Worm (Caenorhabditis elegans) whole organism, L2 larva: ENCODE measurements around the gene symk-1.

Experiments
- R02D3.7 ChIP-seq: fragments of 150-350 bp; optimal IDR thresholded peaks from 2 replicates; lab custom pipeline; 2014; ENCODE audit warnings: missing biosample characterization, missing genetic modification characterization
- ZK546.5 ChIP-seq: sonication (generic microtip); optimal IDR thresholded peaks from 2 replicates; lab custom pipeline; 2017; ENCODE audit warnings: missing biosample characterization, missing genetic modification characterization
- ceh-82 ChIP-seq: fragments of 150-350 bp; optimal IDR thresholded peaks from 2 replicates; lab custom pipeline; 2014; ENCODE audit warnings: missing biosample characterization, missing genetic modification characterization
- elt-3 ChIP-seq: sonication (generic microtip); optimal IDR thresholded peaks from 2 replicates; lab custom pipeline; 2017; ENCODE audit warnings: missing biosample characterization, missing genetic modification characterization
- fos-1 ChIP-seq: fragments of 150-350 bp; optimal IDR thresholded peaks from 2 replicates; lab custom pipeline; 2014; ENCODE audit warnings: missing biosample characterization, missing genetic modification characterization
- lin-11 ChIP-seq: fragments of 150-350 bp; sonication (generic microtip); optimal IDR thresholded peaks from 2 replicates; lab custom pipeline; 2014; ENCODE audit warnings: missing biosample characterization, missing genetic modification characterization, inconsistent platforms, mixed read lengths
- nhr-11 ChIP-seq: fragments of 150-350 bp; optimal IDR thresholded peaks from 2 replicates; lab custom pipeline; 2014; ENCODE audit warnings: missing biosample characterization, missing genetic modification characterization
- nhr-12 ChIP-seq: fragments of 150-350 bp; optimal IDR thresholded peaks from 2 replicates; lab custom pipeline; 2014; ENCODE audit warnings: missing biosample characterization, missing genetic modification characterization
- nhr-237 ChIP-seq: fragments of 150-350 bp; optimal IDR thresholded peaks from 2 replicates; lab custom pipeline; 2014; ENCODE audit warnings: missing biosample characterization, missing genetic modification characterization
- skn-1 ChIP-seq: sonication (generic microtip); optimal IDR thresholded peaks from 2 replicates; lab custom pipeline; 2017; ENCODE audit warnings: missing biosample characterization, missing genetic modification characterization
- unc-62 ChIP-seq: fragments of 150-350 bp; optimal IDR thresholded peaks from 2 replicates; lab custom pipeline; 2014; ENCODE audit warnings: missing biosample characterization, missing genetic modification reagents, missing genetic modification characterization

- TF ChIP-seq nhr-12 (tag; lab: Kevin White, UChicago) (no peak), lin-11 (tag; lab: Kevin White, UChicago) (no peak), fos-1 (tag; lab: Kevin White, UChicago) (no peak), nhr-11 (tag; lab: Kevin White, UChicago) (no peak), ZK546.5 (tag; lab: Kevin White, UChicago) (no peak), skn-1 (tag; lab: Kevin White, UChicago) (no peak), nhr-237 (tag; lab: Kevin White, UChicago) (no peak), unc-62 (GFP tag; lab: Kevin White, UChicago) (no peak), R02D3.7 (no peak), ceh-82 (no peak), elt-3 (tag; lab: Kevin White, UChicago) (no peak)
Measured at ce11 chrV:8621213-8621612, 51.1 kb downstream of the symk-1 start, which contains the start of gene idpc-2.
